Fruit fly (Drosophila melanogaster) whole organism, embryonic: ENCODE results near the gene CG11672.

Source experiments
- Bgb ChIP-seq: fragments of 200-800 bp; sonication (Bioruptor generic); IDR thresholded peaks from 2 replicates; pipeline ENCODE4 v1.3.6; 2022; ENCODE audit warnings: missing biosample characterization, missing genetic modification characterization; ENCODE audit not compliant: partially characterized antibody
- CG12942 ChIP-seq: fragments of 200-800 bp; sonication (Bioruptor generic); optimal IDR thresholded peaks from 3 replicates; lab custom pipeline; 2016; ENCODE audit warnings: missing biosample characterization, missing genetic modification characterization
- CG13894 ChIP-seq: fragments of 200-800 bp; sonication (Bioruptor generic); optimal IDR thresholded peaks from 3 replicates; lab custom pipeline; 2018; ENCODE audit warnings: missing biosample characterization, mild to moderate bottlenecking, missing genetic modification characterization, moderate library complexity
- CG14050 ChIP-seq: fragments of 200-800 bp; sonication (Bioruptor generic); IDR thresholded peaks from 3 replicates; pipeline ENCODE4 v1.3.6; 2022; ENCODE audit warnings: missing biosample characterization, missing genetic modification characterization
- CG15073 ChIP-seq: fragments of 200-800 bp; sonication (Bioruptor generic); optimal IDR thresholded peaks from 2 replicates; lab custom pipeline; 2016; ENCODE audit warnings: missing biosample characterization, missing genetic modification characterization
- CG15269 ChIP-seq: fragments of 200-800 bp; sonication (Bioruptor generic); optimal IDR thresholded peaks from 2 replicates; lab custom pipeline; 2018; ENCODE audit warnings: missing biosample characterization, mild to moderate bottlenecking, missing genetic modification characterization, moderate library complexity
- CG17186 ChIP-seq: fragments of 200-800 bp; sonication (Bioruptor generic); optimal IDR thresholded peaks from 3 replicates; lab custom pipeline; 2017; ENCODE audit warnings: missing biosample characterization, missing genetic modification reagents, missing genetic modification characterization
- CG18599 ChIP-seq: fragments of 200-800 bp; sonication (Bioruptor generic); optimal IDR thresholded peaks from 3 replicates; lab custom pipeline; 2017; ENCODE audit warnings: missing biosample characterization, missing genetic modification characterization, mild to moderate bottlenecking, moderate library complexity, missing genetic modification reagents
- CG42726 ChIP-seq: fragments of 200-800 bp; sonication (Bioruptor generic); IDR thresholded peaks from 2 replicates; pipeline ENCODE4 v1.3.6; 2022; ENCODE audit warnings: missing biosample characterization, missing genetic modification characterization; ENCODE audit not compliant: partially characterized antibody
- CG4854 ChIP-seq: fragments of 200-800 bp; sonication (Bioruptor generic); optimal IDR thresholded peaks from 2 replicates; lab custom pipeline; 2016; ENCODE audit warnings: missing biosample characterization, missing genetic modification characterization, inconsistent platforms
- CG5953 ChIP-seq: fragments of 200-800 bp; sonication (Bioruptor generic); IDR thresholded peaks from 2 replicates; pipeline ENCODE4 v1.3.6; 2022; ENCODE audit warnings: missing biosample characterization, missing genetic modification characterization
- CG7987 ChIP-seq: fragments of 200-800 bp; sonication (Bioruptor generic); optimal IDR thresholded peaks from 2 replicates; lab custom pipeline; 2018; ENCODE audit warnings: missing biosample characterization, mild to moderate bottlenecking, missing genetic modification characterization, moderate library complexity
- CG8478 ChIP-seq: fragments of >200 bp; optimal IDR thresholded peaks from 2 replicates; lab custom pipeline; 2018
- CG8924 ChIP-seq: fragments of 200-800 bp; optimal IDR thresholded peaks from 3 replicates; lab custom pipeline; 2019; ENCODE audit warnings: missing biosample characterization, mild to moderate bottlenecking, missing genetic modification characterization, moderate library complexity
- CG9932 ChIP-seq: fragments of 200-800 bp; sonication (Bioruptor generic); IDR thresholded peaks from 2 replicates; pipeline ENCODE4 v1.3.6; 2022; ENCODE audit warnings: missing biosample characterization, missing genetic modification characterization
- CoRest ChIP-seq: fragments of 200-800 bp; sonication (Bioruptor generic); optimal IDR thresholded peaks from 3 replicates; lab custom pipeline; 2018; ENCODE audit warnings: missing biosample characterization, mild to moderate bottlenecking, missing genetic modification characterization, moderate library complexity
- Dek ChIP-seq: fragments of 200-800 bp; sonication (Bioruptor generic); optimal IDR thresholded peaks from 3 replicates; lab custom pipeline; 2019; ENCODE audit warnings: missing biosample characterization, mild to moderate bottlenecking, missing genetic modification characterization, moderate library complexity
- Doc3 ChIP-seq: fragments of 200-800 bp; sonication (Bioruptor generic); IDR thresholded peaks from 3 replicates; pipeline ENCODE4 v1.3.6; 2022; ENCODE audit warnings: missing biosample characterization, missing genetic modification characterization; ENCODE audit not compliant: partially characterized antibody
- Ets97D ChIP-seq: fragments of 200-800 bp; sonication (Bioruptor generic); optimal IDR thresholded peaks from 3 replicates; lab custom pipeline; 2016; ENCODE audit warnings: missing biosample characterization, missing genetic modification characterization
- Hmx ChIP-seq: fragments of 200-800 bp; sonication (Bioruptor generic); optimal IDR thresholded peaks from 2 replicates; lab custom pipeline; 2016; ENCODE audit warnings: missing biosample characterization, missing genetic modification characterization
- Hr51 ChIP-seq, 2 experiments: fragments of 200-800 bp; sonication (Bioruptor generic); optimal IDR thresholded peaks; 2 replicates in 1 of 2; 3 replicates in 1 of 2; lab custom pipeline; 2016 to 2018; ENCODE audit warnings: missing biosample characterization in 2 of 2, missing genetic modification characterization in 2 of 2, mild to moderate bottlenecking in 1 of 2, moderate library complexity in 1 of 2
- Lim3 ChIP-seq: fragments of 200-800 bp; sonication (Bioruptor generic); IDR thresholded peaks from 2 replicates; pipeline ENCODE4 v1.3.6; 2022; ENCODE audit warnings: missing biosample characterization, missing genetic modification characterization
- Max ChIP-seq: fragments of 200-800 bp; sonication (Bioruptor generic); optimal IDR thresholded peaks from 2 replicates; lab custom pipeline; 2016; ENCODE audit warnings: missing biosample characterization, mild to moderate bottlenecking, missing genetic modification characterization
- Med ChIP-seq: fragments of 200-800 bp; sonication (Bioruptor generic); peaks from one replicate; lab custom pipeline; 2016; ENCODE audit warnings: missing biosample characterization, missing genetic modification characterization, mild to moderate bottlenecking, inconsistent platforms, moderate library complexity
- Mes4 ChIP-seq: fragments of 200-800 bp; sonication (Bioruptor generic); optimal IDR thresholded peaks from 2 replicates; lab custom pipeline; 2016; ENCODE audit warnings: missing biosample characterization, missing genetic modification characterization
- Nf-YB ChIP-seq: fragments of 200-800 bp; sonication (Bioruptor generic); optimal IDR thresholded peaks from 3 replicates; lab custom pipeline; 2019; ENCODE audit warnings: missing biosample characterization, mild to moderate bottlenecking, missing genetic modification characterization, moderate library complexity
- Optix ChIP-seq: fragments of 200-800 bp; sonication (Bioruptor generic); IDR thresholded peaks from 3 replicates; pipeline ENCODE4 v1.3.6; 2022; ENCODE audit warnings: missing biosample characterization, missing genetic modification characterization
- Rfx ChIP-seq: fragments of 200-800 bp; sonication (Bioruptor generic); IDR thresholded peaks from 2 replicates; pipeline ENCODE4 v1.3.6; 2022; ENCODE audit warnings: missing biosample characterization, missing genetic modification characterization
- Scr ChIP-seq: fragments of 200-800 bp; sonication (Bioruptor generic); IDR thresholded peaks from 2 replicates; pipeline ENCODE4 v1.3.6; 2022; ENCODE audit warnings: missing biosample characterization, missing genetic modification characterization; ENCODE audit not compliant: partially characterized antibody
- Sin3A ChIP-seq: fragments of >200 bp; optimal IDR thresholded peaks from 2 replicates; lab custom pipeline; 2018
- Tbp ChIP-seq: fragments of >200 bp; optimal IDR thresholded peaks from 2 replicates; lab custom pipeline; 2018; ENCODE audit warnings: missing biosample characterization, missing genetic modification characterization
- bbx ChIP-seq: fragments of 200-800 bp; sonication (Bioruptor generic); IDR thresholded peaks from 2 replicates; pipeline ENCODE4 v1.3.6; 2022; ENCODE audit warnings: missing biosample characterization, missing genetic modification characterization; ENCODE audit not compliant: partially characterized antibody
- cato ChIP-seq: fragments of 200-800 bp; sonication (Bioruptor generic); optimal IDR thresholded peaks from 2 replicates; lab custom pipeline; 2016; ENCODE audit warnings: missing biosample characterization, missing genetic modification characterization, borderline replicate concordance
- chm ChIP-seq: fragments of 200-800 bp; sonication (Bioruptor generic); IDR thresholded peaks from 2 replicates; pipeline ENCODE4 v1.3.6; 2022; ENCODE audit warnings: missing biosample characterization, missing genetic modification characterization
- crc ChIP-seq: fragments of 200-800 bp; sonication (Bioruptor generic); optimal IDR thresholded peaks from 2 replicates; lab custom pipeline; 2016; ENCODE audit warnings: missing biosample characterization, missing genetic modification characterization
- crp ChIP-seq, 2 experiments: fragments of 200-800 bp; sonication (Bioruptor generic); optimal IDR thresholded peaks; 2 replicates in 1 of 2; 3 replicates in 1 of 2; lab custom pipeline; 2017; ENCODE audit warnings: missing biosample characterization in 2 of 2, missing genetic modification characterization in 2 of 2, mild to moderate bottlenecking in 1 of 2, moderate library complexity in 1 of 2
- da ChIP-seq: fragments of 200-800 bp; sonication (Bioruptor generic); optimal IDR thresholded peaks from 2 replicates; lab custom pipeline; 2016; ENCODE audit warnings: missing biosample characterization, missing genetic modification characterization
- fru ChIP-seq: fragments of >200 bp; optimal IDR thresholded peaks from 2 replicates; lab custom pipeline; 2017
- grn ChIP-seq: fragments of 200-800 bp; sonication (Bioruptor generic); optimal IDR thresholded peaks from 3 replicates; lab custom pipeline; 2017; ENCODE audit warnings: missing biosample characterization, missing genetic modification characterization
- kni ChIP-seq: fragments of 200-800 bp; sonication (Bioruptor generic); optimal IDR thresholded peaks from 3 replicates; lab custom pipeline; 2017; ENCODE audit warnings: mild to moderate bottlenecking, missing biosample characterization, missing genetic modification reagents, missing genetic modification characterization
- lab ChIP-seq: fragments of 200-800 bp; sonication (Bioruptor generic); optimal IDR thresholded peaks from 3 replicates; lab custom pipeline; 2017; ENCODE audit warnings: missing biosample characterization, missing genetic modification characterization, mild to moderate bottlenecking, moderate library complexity, missing genetic modification reagents
- lola ChIP-seq, 3 experiments: fragments of >200 bp in 2 of 3; fragments of 200-800 bp in 1 of 3; sonication (Bioruptor generic) in 1 of 3; optimal IDR thresholded peaks; 2 replicates each; lab custom pipeline; 2017 to 2019; ENCODE audit warnings: missing biosample characterization in 3 of 3, missing genetic modification characterization in 3 of 3, mild to moderate bottlenecking in 1 of 3, moderate library complexity in 1 of 3
- mam ChIP-seq: fragments of 200-800 bp; sonication (Bioruptor generic); optimal IDR thresholded peaks from 3 replicates; lab custom pipeline; 2016; ENCODE audit warnings: missing biosample characterization, missing genetic modification characterization
- oc ChIP-seq: fragments of 200-800 bp; sonication (Bioruptor generic); optimal IDR thresholded peaks from 2 replicates; lab custom pipeline; 2018; ENCODE audit warnings: missing biosample characterization, mild to moderate bottlenecking, missing genetic modification characterization, moderate library complexity
- odd ChIP-seq: fragments of 200-800 bp; sonication (Bioruptor generic); optimal IDR thresholded peaks from 2 replicates; lab custom pipeline; 2017; ENCODE audit warnings: missing biosample characterization, mild to moderate bottlenecking, missing genetic modification characterization
- pnt ChIP-seq: fragments of 200-800 bp; sonication (Bioruptor generic); optimal IDR thresholded peaks from 3 replicates; lab custom pipeline; 2016; ENCODE audit warnings: missing biosample characterization, missing genetic modification characterization
- ro ChIP-seq: fragments of 200-800 bp; sonication (Bioruptor generic); IDR thresholded peaks from 2 replicates; pipeline ENCODE4 v1.3.6; 2022; ENCODE audit warnings: missing biosample characterization, missing genetic modification characterization
- tgo ChIP-seq: fragments of 200-800 bp; sonication (Bioruptor generic); IDR thresholded peaks from 3 replicates; pipeline ENCODE4 v1.3.6; 2022; ENCODE audit warnings: missing biosample characterization, missing genetic modification characterization
- tin ChIP-seq: fragments of 200-800 bp; sonication (Bioruptor generic); optimal IDR thresholded peaks from 3 replicates; lab custom pipeline; 2016; ENCODE audit warnings: missing biosample characterization, missing genetic modification characterization
- wek ChIP-seq: fragments of 200-800 bp; sonication (Bioruptor generic); optimal IDR thresholded peaks from 3 replicates; lab custom pipeline; 2018; ENCODE audit warnings: missing biosample characterization, mild to moderate bottlenecking, missing genetic modification characterization, moderate library complexity
- zfh1 ChIP-seq: fragments of 200-800 bp; sonication (Bioruptor generic); IDR thresholded peaks from 3 replicates; pipeline ENCODE4 v1.3.6; 2022; ENCODE audit warnings: missing biosample characterization, missing genetic modification characterization

CG11672 gene

DNA sequence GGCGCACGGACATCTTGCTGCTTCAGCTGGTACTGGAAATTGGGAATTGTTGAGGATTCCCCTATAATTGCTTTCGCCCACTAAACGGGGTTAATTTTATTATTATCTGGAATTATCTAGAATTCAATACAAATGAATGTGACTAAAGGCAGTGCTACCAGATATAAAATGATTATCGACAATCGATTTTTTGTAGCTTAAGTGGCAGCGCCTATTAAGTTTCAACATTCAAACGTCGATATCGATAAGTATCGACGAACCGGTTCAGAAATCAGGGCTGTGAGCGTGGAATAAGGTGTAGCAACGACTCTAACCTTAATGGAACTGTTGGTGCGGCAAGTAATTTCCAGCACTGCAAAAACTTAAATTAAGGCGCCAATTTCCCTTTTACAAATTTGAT is 14.7 kb upstream of the CG11672 start, which contains the start of gene Sgt1 (continued):
- TF ChIP-seq Bgb (GFP tag; lab: Robert Waterston, UW) (peak; percentile 88), tin (peak; percentile 23), CG12942 (GFP tag; lab: Kevin White, UChicago) (peak; percentile 18), CG8478 (lab: Kevin White, UChicago) (no peak), Sin3A (lab: Kevin White, UChicago) (peak; percentile 67), CG5953 (GFP tag; lab: Robert Waterston, UW) (no peak; the same call in 1 of the 2 replicates), chm (GFP tag; lab: Robert Waterston, UW) (no peak; the same call in 1 of the 2 replicates), CG15073 (no peak), zfh1 (GFP tag; lab: Robert Waterston, UW) (peak; percentile 44; the same call in 1 of the 3 replicates), odd (GFP tag; lab: Kevin White, UChicago) (no peak), CG42726 (peak; percentile 71), oc (tag; lab: Kevin White, UChicago) (no peak), crc (GFP tag; lab: Kevin White, UChicago) (no peak), Lim3 (GFP tag; lab: Robert Waterston, UW) (no peak), kni (GFP tag; lab: Kevin White, UChicago) (no peak), Rfx (GFP tag; lab: Robert Waterston, UW) (peak; percentile 74), cato (GFP tag; lab: Kevin White, UChicago) (no peak), Max (peak; percentile 34), Doc3 (peak; percentile 68; the same call in 2 of the 3 replicates), pnt (GFP tag; lab: Kevin White, UChicago) (no peak), CG15269 (no peak), mam (GFP tag; lab: Kevin White, UChicago) (peak; percentile 73), Mes4 (GFP tag; lab: Kevin White, UChicago) (peak; percentile 5), CG17186 (GFP tag; lab: Kevin White, UChicago) (peak; percentile 16), CG14050 (GFP tag; lab: Robert Waterston, UW) (no peak), CG4854 (peak; percentile 6), CG9932 (GFP tag; lab: Robert Waterston, UW) (peak; percentile 78), tgo (GFP tag; lab: Robert Waterston, UW) (no peak), Hmx (GFP tag; lab: Kevin White, UChicago) (no peak), Med (GFP tag; lab: Kevin White, UChicago) (peak; percentile 96), Nf-YB (GFP tag; lab: Kevin White, UChicago) (no peak), CG8924 (tag; lab: Kevin White, UChicago) (peak; percentile 7), lola (GFP tag; optimal IDR thresholded peaks at IDR 0.05; lab: Kevin White, UChicago) (no peak), lab (GFP tag; lab: Kevin White, UChicago) (no peak), CoRest (tag; lab: Kevin White, UChicago) (peak; percentile 55), grn (GFP tag; lab: Kevin White, UChicago) (no peak), bbx (GFP tag; lab: Robert Waterston, UW) (peak; percentile 92), wek (GFP tag; lab: Kevin White, UChicago) (no peak), CG7987 (GFP tag; lab: Kevin White, UChicago) (peak; percentile 39), da (GFP tag; lab: Kevin White, UChicago) (no peak), CG13894 (tag; lab: Kevin White, UChicago) (no peak), Tbp (GFP tag; lab: Kevin White, UChicago) (no peak), crp (GFP tag; optimal IDR thresholded peaks at IDR 0.05; lab: Kevin White, UChicago) (peak in 1 of 2 experiments; percentile 30), Ets97D (peak; percentile 87), Scr (GFP tag; lab: Robert Waterston, UW) (peak; percentile 75), Hr51 (GFP tag; optimal IDR thresholded peaks at IDR 0.05; lab: Kevin White, UChicago) (peak in 1 of 2 experiments; percentile 17), ro (GFP tag; lab: Robert Waterston, UW) (no peak), CG18599 (GFP tag; lab: Kevin White, UChicago) (no peak), Optix (no peak), fru (no peak), Dek (tag; lab: Kevin White, UChicago) (peak; percentile 29)
